Fruit fly (Drosophila melanogaster) whole organism: ENCODE data around the gene Spindly.

Experiments
- CG8478 ChIP-seq: fragments of >200 bp; optimal IDR thresholded peaks from 2 replicates; lab custom pipeline; 2018; ENCODE audit warnings: inconsistent platforms
- Dll ChIP-seq: fragments of >200 bp; optimal IDR thresholded peaks from 2 replicates; lab custom pipeline; 2017
- EcR ChIP-seq, 2 experiments: fragments of >200 bp; optimal IDR thresholded peaks; 2 replicates each; lab custom pipeline; 2017; ENCODE audit warnings: missing biosample characterization in 2 of 2, missing genetic modification characterization in 2 of 2, missing genetic modification reagents in 2 of 2
- pan ChIP-seq: fragments of >200 bp; optimal IDR thresholded peaks from 2 replicates; lab custom pipeline; 2017
- psq ChIP-seq: fragments of >200 bp; optimal IDR thresholded peaks from 2 replicates; lab custom pipeline; 2017
- usp ChIP-seq: fragments of >200 bp; optimal IDR thresholded peaks from 2 replicates; lab custom pipeline; 2017; ENCODE audit warnings: missing biosample characterization, missing genetic modification characterization, mixed read lengths

Spindly gene

DNA sequence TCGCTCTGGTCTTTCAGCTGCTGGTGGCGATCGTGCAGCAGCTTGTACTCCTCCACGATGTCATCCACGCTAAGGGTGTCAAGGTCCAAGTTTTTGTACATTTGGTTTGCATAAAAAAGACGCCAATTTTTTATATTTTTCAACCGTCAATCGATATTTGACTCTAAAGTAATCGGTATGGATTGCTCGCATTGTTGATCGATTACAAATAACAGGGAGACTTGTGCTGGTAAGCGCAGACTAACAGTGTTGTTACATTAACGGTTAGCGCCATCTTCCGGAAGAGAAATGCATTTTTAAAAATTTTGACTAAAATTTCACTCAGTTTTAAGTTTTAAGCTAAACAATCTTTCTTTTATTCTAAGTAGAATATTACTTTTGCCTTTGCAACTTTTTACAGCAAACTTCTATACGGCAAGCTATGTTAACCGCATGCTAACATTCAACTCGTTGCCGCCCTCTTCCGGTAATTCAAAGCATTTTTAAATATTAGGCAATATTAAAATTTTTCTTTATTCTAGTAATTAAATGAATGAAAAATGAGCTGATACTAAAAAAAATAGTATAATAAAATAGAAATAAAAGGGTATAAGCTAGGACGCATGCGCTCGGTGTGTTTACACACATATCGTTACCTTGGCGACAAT lies at the start of gene Spindly, which contains the start of gene IFT57:
Gene Spindly, minus strand, starts transcription at position 132 of the 647 bp plus-strand sequence.
Gene IFT57, plus strand, starts transcription at position 604 of the 647 bp plus-strand sequence.
- TF ChIP-seq Dll (lab: Kevin White, UChicago) (no peak), EcR (GFP tag; optimal IDR thresholded peaks at IDR 0.05; lab: Kevin White, UChicago) (no peak), usp (GFP tag; lab: Kevin White, UChicago) (no peak), pan (lab: Kevin White, UChicago) (no peak), psq (lab: Kevin White, UChicago) (no peak), CG8478 (no peak)

dm6 chr2L:3576520-3576919 lies 46.4 kb upstream of the Spindly start:
- no peak for TF ChIP-seq psq (lab: Kevin White, UChicago)
- no peak for TF ChIP-seq CG8478
- no peak for TF ChIP-seq pan (lab: Kevin White, UChicago)

dm6 chr2L:3575679-3576442 lies 45.7 kb upstream of the Spindly start, which contains the start of gene CG43815:
Gene CG43815 (plus strand): TSS chr2L:3576210.
- no peak for TF ChIP-seq usp (GFP tag; lab: Kevin White, UChicago)
- no peak for TF ChIP-seq CG8478
- no peak for TF ChIP-seq EcR (GFP tag; optimal IDR thresholded peaks at IDR 0.05; lab: Kevin White, UChicago)
- TF ChIP-seq psq (lab: Kevin White, UChicago) = no peak
- no peak for TF ChIP-seq pan (lab: Kevin White, UChicago)
- no peak for TF ChIP-seq Dll (lab: Kevin White, UChicago)

DNA sequence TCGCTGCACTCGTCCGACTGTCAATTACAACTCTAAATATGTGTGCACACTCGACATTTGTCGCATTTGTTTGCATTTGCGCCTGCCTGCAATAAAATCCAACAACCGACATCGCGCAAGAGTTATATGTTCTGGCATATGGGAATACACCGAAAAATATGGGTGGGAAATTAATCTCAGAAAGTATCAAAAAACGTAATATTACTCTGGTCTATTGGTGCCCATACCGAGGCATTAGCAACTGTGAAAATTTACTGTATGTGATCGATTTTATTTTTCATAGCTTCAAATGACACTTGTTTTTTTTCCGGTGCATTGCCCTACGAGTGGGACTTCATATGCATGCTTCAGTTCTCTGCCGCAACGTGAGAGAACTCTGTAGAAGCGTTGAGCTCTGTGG lies 43.8 kb upstream of the Spindly start:
- no peak for TF ChIP-seq pan (lab: Kevin White, UChicago)
- TF ChIP-seq EcR (GFP tag; optimal IDR thresholded peaks at IDR 0.05; lab: Kevin White, UChicago) = no peak
- no peak for TF ChIP-seq Dll (lab: Kevin White, UChicago)
- TF ChIP-seq CG8478 = no peak
- no peak for TF ChIP-seq usp (GFP tag; lab: Kevin White, UChicago)
- no peak for TF ChIP-seq psq (lab: Kevin White, UChicago)

DNA sequence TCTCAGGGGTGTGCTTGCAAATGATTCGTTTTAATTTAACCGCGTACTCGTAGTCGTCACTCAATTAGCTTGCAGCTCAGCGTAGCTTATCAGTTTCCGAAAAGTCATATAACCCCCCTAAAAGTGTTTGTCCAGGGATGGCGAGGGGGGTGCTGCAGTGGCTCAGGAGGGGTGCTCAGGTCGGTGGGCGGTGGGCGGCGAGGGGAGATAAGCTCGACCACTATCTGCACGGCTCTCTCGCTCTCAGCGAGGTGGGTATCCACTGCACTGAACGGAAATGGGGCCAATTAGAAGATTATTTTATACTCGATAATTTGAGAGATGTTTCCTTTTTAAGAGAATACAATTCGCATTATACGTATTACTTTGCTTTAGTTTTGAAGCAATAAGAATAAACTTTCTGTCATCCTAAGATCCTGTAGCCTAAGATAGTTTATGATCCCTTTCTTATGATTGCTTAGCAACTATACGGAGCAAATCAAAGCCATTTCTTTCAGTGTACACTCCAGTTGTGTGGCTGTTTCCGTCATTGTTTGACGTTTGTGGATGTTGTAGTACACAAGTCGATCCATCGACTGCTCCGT lies 43.1 kb upstream of the Spindly start:
- TF ChIP-seq psq (lab: Kevin White, UChicago) (no peak), Dll (lab: Kevin White, UChicago) (no peak), CG8478 (no peak), pan (lab: Kevin White, UChicago) (no peak), usp (GFP tag; lab: Kevin White, UChicago) (no peak), EcR (GFP tag; optimal IDR thresholded peaks at IDR 0.05; lab: Kevin White, UChicago) (no peak)

dm6 chr2L:3572529-3573171 lies 42.5 kb upstream of the Spindly start:
- TF ChIP-seq pan (lab: Kevin White, UChicago) (no peak), EcR (GFP tag; optimal IDR thresholded peaks at IDR 0.05; lab: Kevin White, UChicago) (no peak), psq (lab: Kevin White, UChicago) (no peak), usp (GFP tag; lab: Kevin White, UChicago) (no peak), Dll (lab: Kevin White, UChicago) (no peak), CG8478 (no peak)

DNA sequence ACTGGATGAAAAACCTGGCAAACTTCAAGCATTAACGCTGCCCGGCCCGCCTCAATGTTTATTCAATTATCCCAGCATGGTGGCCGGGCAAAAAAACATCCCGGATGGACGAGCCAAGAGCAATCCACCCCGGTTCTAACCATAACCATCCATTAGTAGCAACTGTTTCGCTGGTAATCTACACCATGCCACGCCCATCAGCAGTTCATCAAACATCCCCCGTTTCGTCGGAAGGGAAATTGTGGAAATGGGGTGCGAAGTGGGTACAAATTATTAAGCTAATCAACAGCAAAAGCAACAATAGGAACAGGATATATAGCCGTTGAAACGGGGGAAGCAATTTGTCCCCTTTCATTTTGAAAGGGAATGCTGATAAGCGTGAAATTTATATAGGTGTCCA lies 41.3 kb upstream of the Spindly start:
- no peak for TF ChIP-seq psq (lab: Kevin White, UChicago)
- TF ChIP-seq Dll (lab: Kevin White, UChicago) = no peak
- no peak for TF ChIP-seq EcR (GFP tag; optimal IDR thresholded peaks at IDR 0.05; lab: Kevin White, UChicago)
- no peak for TF ChIP-seq CG8478
- no peak for TF ChIP-seq pan (lab: Kevin White, UChicago)
- TF ChIP-seq usp (GFP tag; lab: Kevin White, UChicago) = no peak

dm6 chr2L:3570566-3570965 lies 40.4 kb upstream of the Spindly start:
- TF ChIP-seq usp (GFP tag; lab: Kevin White, UChicago) = no peak
- TF ChIP-seq pan (lab: Kevin White, UChicago) = no peak
- no peak for TF ChIP-seq psq (lab: Kevin White, UChicago)
- TF ChIP-seq EcR (GFP tag; optimal IDR thresholded peaks at IDR 0.05; lab: Kevin White, UChicago) = no peak
- no peak for TF ChIP-seq Dll (lab: Kevin White, UChicago)
- no peak for TF ChIP-seq CG8478

DNA sequence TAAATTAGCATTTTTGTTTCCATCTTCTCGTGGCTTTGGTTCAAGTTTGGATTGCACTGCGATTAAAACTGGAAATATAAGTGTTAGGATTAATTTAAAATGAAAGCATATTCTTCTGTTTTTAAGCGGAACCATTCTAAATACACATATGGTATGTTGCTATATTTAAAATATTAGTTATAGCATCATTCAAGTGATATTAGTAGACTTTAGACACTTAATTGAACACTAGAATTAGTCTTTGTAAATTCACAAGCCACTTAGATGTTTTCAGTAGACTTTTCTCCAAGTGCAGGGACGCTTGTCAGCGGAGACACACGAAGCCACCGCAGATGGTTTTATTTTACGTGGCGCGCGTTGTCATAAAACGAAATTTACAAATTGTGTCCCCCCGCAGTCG lies 39.8 kb upstream of the Spindly start:
- TF ChIP-seq EcR (GFP tag; optimal IDR thresholded peaks at IDR 0.05; lab: Kevin White, UChicago) (no peak), usp (GFP tag; lab: Kevin White, UChicago) (no peak), Dll (lab: Kevin White, UChicago) (no peak), CG8478 (no peak), psq (lab: Kevin White, UChicago) (no peak), pan (lab: Kevin White, UChicago) (no peak)

DNA sequence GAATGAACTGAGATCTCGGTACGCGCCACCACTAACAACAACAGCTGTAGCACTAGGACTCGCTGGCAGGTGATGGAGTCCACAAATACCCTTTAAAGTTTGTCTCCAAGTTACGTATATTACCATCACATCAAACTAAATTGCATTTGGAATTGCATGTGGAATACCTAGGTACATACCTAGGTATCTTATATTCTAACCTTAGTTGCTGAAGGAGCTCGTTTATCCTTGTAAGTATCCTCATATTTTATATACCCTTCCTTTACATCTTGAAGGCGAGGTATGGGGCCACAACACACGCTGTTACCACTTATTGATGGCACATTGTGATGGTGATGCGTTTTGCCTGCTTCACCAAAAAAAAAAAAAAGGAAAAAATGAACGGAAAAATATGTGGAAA lies 37.3 kb upstream of the Spindly start:
- TF ChIP-seq CG8478 = no peak
- no peak for TF ChIP-seq usp (GFP tag; lab: Kevin White, UChicago)
- TF ChIP-seq pan (lab: Kevin White, UChicago) = no peak
- no peak for TF ChIP-seq Dll (lab: Kevin White, UChicago)
- TF ChIP-seq EcR (GFP tag; optimal IDR thresholded peaks at IDR 0.05; lab: Kevin White, UChicago) = no peak
- TF ChIP-seq psq (lab: Kevin White, UChicago) = no peak

DNA sequence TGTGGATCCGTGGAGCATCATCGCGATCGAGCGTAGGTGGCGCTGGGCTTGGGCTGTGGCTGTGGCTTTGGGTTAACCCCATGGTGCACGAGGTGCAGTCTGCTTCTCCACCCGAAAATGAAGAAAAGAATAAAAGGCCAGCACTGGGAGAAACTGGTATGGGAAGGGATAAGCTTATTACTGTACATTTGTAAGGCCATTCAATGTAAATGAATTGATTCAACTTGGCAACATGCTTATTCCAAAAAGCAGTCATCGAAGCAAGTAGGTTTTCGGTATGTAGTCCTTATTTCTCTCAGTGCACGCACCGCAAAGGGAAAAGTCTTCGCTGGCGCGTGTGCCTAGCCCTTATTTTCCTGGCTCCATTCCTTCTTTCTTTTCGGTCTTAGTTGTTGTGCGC lies 36.4 kb upstream of the Spindly start:
- TF ChIP-seq EcR (GFP tag; optimal IDR thresholded peaks at IDR 0.05; lab: Kevin White, UChicago) = no peak
- no peak for TF ChIP-seq psq (lab: Kevin White, UChicago)
- TF ChIP-seq pan (lab: Kevin White, UChicago) = no peak
- no peak for TF ChIP-seq Dll (lab: Kevin White, UChicago)
- TF ChIP-seq CG8478 = no peak
- TF ChIP-seq usp (GFP tag; lab: Kevin White, UChicago) = no peak
